Worm (Caenorhabditis elegans): Measurements from ENCODE around the gene srlf-30.

srlf-30 gene

DNA sequence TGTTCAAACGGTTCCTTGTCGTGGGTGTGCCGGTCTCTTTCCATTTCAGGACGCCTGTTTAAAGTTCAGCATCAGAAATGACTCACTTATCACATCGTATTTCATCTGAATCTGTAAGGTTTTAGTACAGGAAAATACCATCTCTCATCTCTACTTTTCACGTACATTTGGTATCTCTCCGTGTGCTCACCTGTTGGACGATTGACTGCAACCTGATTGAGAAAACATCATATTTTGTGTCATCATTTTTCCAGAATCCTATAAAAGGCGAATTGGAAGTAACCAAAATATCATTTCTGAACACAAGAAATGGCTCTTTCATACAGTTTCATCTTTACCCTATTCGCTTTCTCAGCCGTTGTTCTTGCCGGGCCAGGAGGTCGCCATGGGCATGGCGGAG is at the start of gene srlf-30:
TSS of gene srlf-30 (plus strand) at position 301 of the 400 bp plus-strand sequence.
- TF ChIP-seq fos-1 (tag; optimal IDR thresholded peaks at IDR 0.05) = no peak
- TF ChIP-seq ama-1 (optimal IDR thresholded peaks at IDR 0.05) = no peak
- no peak for TF ChIP-seq nhr-10 (tag; optimal IDR thresholded peaks at IDR 0.05)
- TF ChIP-seq lin-38 (GFP tag; IDR thresholded peaks at IDR 0.05) = no peak
- TF ChIP-seq dmd-6 (GFP tag; IDR thresholded peaks at IDR 0.05) = no peak
- no peak for TF ChIP-seq T20F7.1 (GFP tag; optimal IDR thresholded peaks at IDR 0.05)
- no peak for TF ChIP-seq zfp-2 (tag; optimal IDR thresholded peaks at IDR 0.05)
- no peak for TF ChIP-seq ZK546.5 (tag; optimal IDR thresholded peaks at IDR 0.05)
- no peak for TF ChIP-seq php-3 (GFP tag; IDR thresholded peaks at IDR 0.05)
- TF ChIP-seq daf-16 (GFP tag; optimal IDR thresholded peaks at IDR 0.05) = no peak
- TF ChIP-seq daf-16 (tag; optimal IDR thresholded peaks at IDR 0.05) = no peak
- no peak for TF ChIP-seq F26F4.8 (GFP tag; conservative IDR thresholded peaks at IDR 0.05)
- no peak for TF ChIP-seq tag-97 (GFP tag; IDR thresholded peaks at IDR 0.05)
- no peak for TF ChIP-seq mdl-1 (tag; optimal IDR thresholded peaks at IDR 0.05)
- TF ChIP-seq mxl-3 (GFP tag; optimal IDR thresholded peaks at IDR 0.05) = no peak
- TF ChIP-seq R02D3.7 (tag; optimal IDR thresholded peaks at IDR 0.05) = no peak
- no peak for TF ChIP-seq rbr-2 (tag; optimal IDR thresholded peaks at IDR 0.05)
- no peak for TF ChIP-seq attf-4 (tag; optimal IDR thresholded peaks at IDR 0.05)

DNA sequence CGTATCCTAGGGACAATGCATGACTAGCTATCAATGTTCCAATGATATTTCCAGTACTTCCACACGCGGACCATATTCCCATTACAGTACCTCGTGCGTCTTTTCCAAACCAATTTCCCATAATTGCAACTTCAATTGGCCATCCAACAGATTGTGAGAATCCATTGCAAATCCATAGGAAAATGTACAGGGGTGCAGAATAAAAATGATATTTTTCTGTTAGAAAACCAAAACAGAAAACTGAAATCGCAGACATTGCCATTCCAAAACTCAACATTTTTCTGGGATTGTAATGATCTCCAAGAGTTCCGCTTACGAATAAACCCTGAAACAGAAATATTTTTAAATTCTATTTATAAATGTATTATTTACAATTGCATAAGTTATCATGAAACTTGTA is 49.0 kb upstream of the srlf-30 start:
- TF ChIP-seq unc-62 (GFP tag; optimal IDR thresholded peaks at IDR 0.05 in 1 of 2) (peak in 1 of 2 experiments; percentile 50), unc-62 (tag; optimal IDR thresholded peaks at IDR 0.05) (no peak), zfp-3 (GFP tag; conservative IDR thresholded peaks at IDR 0.05) (no peak)

DNA sequence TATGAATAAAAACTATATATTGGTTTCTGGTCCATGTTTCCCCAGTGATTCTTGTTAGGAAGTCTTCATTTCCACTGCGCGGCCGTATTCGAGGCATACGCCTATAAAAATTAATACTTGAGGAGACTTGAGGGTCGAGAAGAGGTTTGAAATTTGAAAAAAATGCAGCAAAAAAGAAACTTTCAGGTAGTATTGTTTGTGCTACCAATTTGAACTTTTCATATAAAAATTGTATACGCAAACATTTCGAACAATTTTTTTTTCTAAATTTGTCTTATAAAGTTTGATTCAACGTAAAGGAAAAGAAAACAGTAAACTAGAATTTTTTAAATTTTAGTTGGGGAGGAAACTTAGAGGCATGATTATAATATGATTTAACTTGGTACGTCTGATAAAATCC is 48.4 kb upstream of the srlf-30 start, which contains the start of gene T11G6.4:
TSS of gene T11G6.4 (minus strand) at position 101 of the 400 bp plus-strand sequence.
- no peak for TF ChIP-seq cey-2 (tag; optimal IDR thresholded peaks at IDR 0.05; ENCODE audit: borderline replicate concordance, insufficient read depth)
- no peak for TF ChIP-seq ctbp-1 (GFP tag; IDR thresholded peaks at IDR 0.05)
- TF ChIP-seq aha-1 (tag) = peak; percentile 70
- no peak for TF ChIP-seq F37D6.2 (tag; optimal IDR thresholded peaks at IDR 0.05)
- no peak for TF ChIP-seq F26F4.8 (GFP tag; conservative IDR thresholded peaks at IDR 0.05)

ce11 chrIV:10852403-10852802 is 47.8 kb upstream of the srlf-30 start:
- peak; percentile 42 for TF ChIP-seq dve-1 (tag; optimal IDR thresholded peaks at IDR 0.05; ENCODE audit: insufficient read depth)
- TF ChIP-seq pha-4 (GFP tag; IDR thresholded peaks at IDR 0.05) = no peak
- TF ChIP-seq pha-4 (tag; optimal IDR thresholded peaks at IDR 0.05) = peak; percentile 19
- no peak for TF ChIP-seq daf-16 (GFP tag; optimal IDR thresholded peaks at IDR 0.05)
- peak; percentile 35 for TF ChIP-seq daf-16 (tag; optimal IDR thresholded peaks at IDR 0.05)
- no peak for TF ChIP-seq unc-130 (GFP tag; optimal IDR thresholded peaks at IDR 0.05)
- TF ChIP-seq hlh-11 (tag; optimal IDR thresholded peaks at IDR 0.05) = peak; percentile 12
- no peak for TF ChIP-seq nhr-10 (tag; optimal IDR thresholded peaks at IDR 0.05)
- peak in 1 of 2 experiments; percentile 45 for TF ChIP-seq mdl-1 (tag; optimal IDR thresholded peaks at IDR 0.05)
- peak; percentile 42 for TF ChIP-seq mep-1 (tag; optimal IDR thresholded peaks at IDR 0.05)
- TF ChIP-seq aly-2 (tag; optimal IDR thresholded peaks at IDR 0.05) = no peak
- TF ChIP-seq lsy-2 (tag; optimal IDR thresholded peaks at IDR 0.05) = peak in 1 of 2 experiments; percentile 57
- TF ChIP-seq hlh-30 (tag; optimal IDR thresholded peaks at IDR 0.05; ENCODE audit: insufficient read depth) = peak; percentile 4
- peak; percentile 26 for TF ChIP-seq nhr-6 (tag; optimal IDR thresholded peaks at IDR 0.05)
- no peak for TF ChIP-seq spr-1 (tag; optimal IDR thresholded peaks at IDR 0.05)
- peak; percentile 44 for TF ChIP-seq nhr-28 (tag; optimal IDR thresholded peaks at IDR 0.05)
- TF ChIP-seq mes-2 (tag; optimal IDR thresholded peaks at IDR 0.05; ENCODE audit: poor library complexity, severe bottlenecking) = peak; percentile 3

Data from whole organism, L4 larva.